Worm (Caenorhabditis elegans): Measurements from ENCODE around the gene mvb-12.
A peak's percentile ranks its signal among the peaks of the same experiment; 100 is the strongest.

The mvb-12 gene

ce11 chrIV:7789521-7789949 lies 40.8 kb upstream of the mvb-12 start, which contains the start of gene imp-3 (continued):
- TF ChIP-seq mxl-1 (tag; optimal IDR thresholded peaks at IDR 0.05) (no peak), athp-1 (tag; optimal IDR thresholded peaks at IDR 0.05) (peak; percentile 88), sea-2 (GFP tag; IDR thresholded peaks at IDR 0.05) (no peak), aptf-3 (GFP tag; IDR thresholded peaks at IDR 0.05) (peak; percentile 35; the same call in 1 of the 2 replicates), T26A5.8 (tag; optimal IDR thresholded peaks at IDR 0.05) (no peak), lsy-27 (tag; optimal IDR thresholded peaks at IDR 0.05; ENCODE audit: borderline replicate concordance, insufficient read depth) (no peak), ceh-40 (GFP tag; IDR thresholded peaks at IDR 0.05) (peak; percentile 76), egrh-3 (GFP tag; IDR thresholded peaks at IDR 0.05) (no peak), hmg-20 (GFP tag; IDR thresholded peaks at IDR 0.05) (0 out of 2 replicates have a peak, but pooled peaks have one; percentile 46), bed-1 (GFP tag; IDR thresholded peaks at IDR 0.05) (no peak), atf-7 (tag; optimal IDR thresholded peaks at IDR 0.05) (peak; percentile 79), lin-26 (GFP tag; IDR thresholded peaks at IDR 0.05) (peak; percentile 77), F57C9.4 (tag; optimal IDR thresholded peaks at IDR 0.05) (peak; percentile 53), Y79H2A.3 (GFP tag; conservative IDR thresholded peaks at IDR 0.05) (peak; percentile 81), F55B11.4 (tag; optimal IDR thresholded peaks at IDR 0.05; ENCODE audit: borderline replicate concordance, insufficient read depth) (no peak), ztf-6 (GFP tag; IDR thresholded peaks at IDR 0.05) (no peak), snpc-1.1 (tag; optimal IDR thresholded peaks at IDR 0.05; ENCODE audit: insufficient read depth) (peak; percentile 19), hsf-1 (GFP tag; IDR thresholded peaks at IDR 0.05) (peak; percentile 75), T07F8.4 (tag; optimal IDR thresholded peaks at IDR 0.05) (no peak), F39B2.1 (GFP tag; IDR thresholded peaks at IDR 0.05) (peak; percentile 61; the same call in 1 of the 2 replicates), madf-10 (tag; optimal IDR thresholded peaks at IDR 0.05) (peak; percentile 45), lir-1 (GFP tag; conservative IDR thresholded peaks at IDR 0.05) (0 out of 2 replicates have a peak, but pooled peaks have one; percentile 22), nfyb-1 (GFP tag; IDR thresholded peaks at IDR 0.05) (peak; percentile 69), F33H1.4 (GFP tag; IDR thresholded peaks at IDR 0.05) (0 out of 2 replicates have a peak, but pooled peaks have one; percentile 38), ets-4 (GFP tag; optimal IDR thresholded peaks at IDR 0.05) (no peak), nhr-80 (tag; optimal IDR thresholded peaks at IDR 0.05) (peak; percentile 22), snpc-3.4 (tag; optimal IDR thresholded peaks at IDR 0.05) (peak; percentile 22), lin-40 (tag; optimal IDR thresholded peaks at IDR 0.05) (peak; percentile 60), cebp-1 (GFP tag; IDR thresholded peaks at IDR 0.05) (no peak), cebp-1 (tag; optimal IDR thresholded peaks at IDR 0.05) (peak; percentile 76), xnd-1 (tag; optimal IDR thresholded peaks at IDR 0.05) (peak; percentile 23), pha-4 (tag; optimal IDR thresholded peaks at IDR 0.05) (peak; percentile 71), mel-28 (tag; optimal IDR thresholded peaks at IDR 0.05; ENCODE audit: borderline replicate concordance) (no peak), zim-3 (tag; optimal IDR thresholded peaks at IDR 0.05) (peak; percentile 66), tlf-1 (GFP tag; optimal IDR thresholded peaks at IDR 0.05) (peak; percentile 53), madf-3 (GFP tag; IDR thresholded peaks at IDR 0.05) (0 out of 2 replicates have a peak, but pooled peaks have one; percentile 40), C17E4.6 (GFP tag; IDR thresholded peaks at IDR 0.05) (peak; percentile 54; the same call in 1 of the 2 replicates), ceh-79 (tag; optimal IDR thresholded peaks at IDR 0.05) (peak; percentile 49), F10E7.11 (tag; optimal IDR thresholded peaks at IDR 0.05) (peak; percentile 69), snpc-4 (GFP tag; optimal IDR thresholded peaks at IDR 0.05) (no peak), snpc-4 (tag; optimal IDR thresholded peaks at IDR 0.05) (peak in 2 of 4 experiments; percentile 27 to 44), unc-130 (GFP tag; optimal IDR thresholded peaks at IDR 0.05) (peak; percentile 11), let-607 (tag; optimal IDR thresholded peaks at IDR 0.05) (peak; percentile 19 to 24), madf-6 (GFP tag; IDR thresholded peaks at IDR 0.05) (peak; percentile 72), ekl-4 (GFP tag; IDR thresholded peaks at IDR 0.05) (peak; percentile 83), nhr-120 (GFP tag; IDR thresholded peaks at IDR 0.05) (no peak), hrde-1 (tag; optimal IDR thresholded peaks at IDR 0.05; ENCODE audit: borderline replicate concordance) (peak; percentile 70), dpff-1 (tag; optimal IDR thresholded peaks at IDR 0.05) (peak; percentile 7)

Data from whole organism, young adult.